Fruit fly (Drosophila melanogaster): ENCODE measurements around the gene Sdic1.

dm6 chrX:20140710-20141109 is 37.7 kb downstream of the Sdic1 start, which contains the start of gene CG34332:
- TF ChIP-seq Myc (optimal IDR thresholded peaks at IDR 0.05) (no peak), ttk (optimal IDR thresholded peaks at IDR 0.05) (no peak), insv (optimal IDR thresholded peaks at IDR 0.05) (no peak), psq (optimal IDR thresholded peaks at IDR 0.05) (no peak), h (optimal IDR thresholded peaks at IDR 0.05) (no peak), Sin3A (optimal IDR thresholded peaks at IDR 0.05) (no peak)
